Worm (Caenorhabditis elegans) whole organism, early embryonic: ENCODE data around the gene srx-32.

Experiments
- F13C5.2 ChIP-seq: sonication (generic microtip); optimal IDR thresholded peaks from 2 replicates; lab custom pipeline; 2017; ENCODE audit warnings: mild to moderate bottlenecking, missing genetic modification characterization, inconsistent platforms, missing compliant biosample characterization
- ama-1 ChIP-seq: fragments of 150-350 bp; optimal IDR thresholded peaks from 2 replicates; lab custom pipeline; 2014
- ceh-36 ChIP-seq: sonication (generic microtip); optimal IDR thresholded peaks from 2 replicates; lab custom pipeline; 2016; ENCODE audit warnings: missing genetic modification characterization, inconsistent platforms, missing compliant biosample characterization
- ets-7 ChIP-seq: sonication (generic microtip); optimal IDR thresholded peaks from 2 replicates; lab custom pipeline; 2016; ENCODE audit warnings: missing genotype, missing genetic modification characterization, missing compliant biosample characterization
- hmg-4 ChIP-seq: fragments of 200-800 bp; sonication (Bioruptor generic); optimal IDR thresholded peaks from 2 replicates; lab custom pipeline; 2018; ENCODE audit warnings: mild to moderate bottlenecking, missing genetic modification characterization, missing compliant biosample characterization
- tra-4 ChIP-seq: sonication (generic microtip); optimal IDR thresholded peaks from 2 replicates; lab custom pipeline; 2017; ENCODE audit warnings: missing genetic modification characterization, missing compliant biosample characterization

DNA sequence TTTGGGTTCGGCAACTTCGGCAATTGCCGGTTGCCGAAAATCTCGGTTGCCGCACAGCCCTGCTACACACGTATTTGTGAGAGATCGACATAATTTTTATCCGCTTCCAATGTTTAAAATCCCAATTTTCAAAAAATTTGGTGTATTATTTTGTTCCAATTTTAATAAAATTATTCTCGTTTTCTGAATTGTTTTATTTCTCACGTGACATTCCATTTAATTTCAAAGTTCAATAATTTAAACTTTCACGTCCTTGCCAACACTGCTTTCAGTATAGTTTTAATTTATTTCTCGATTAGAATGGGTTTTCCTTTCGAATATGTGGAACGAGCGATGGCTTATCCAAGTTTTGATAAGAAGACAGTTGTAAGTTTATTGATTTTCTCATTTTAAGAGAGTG is 36.0 kb upstream of the srx-32 start, which contains the start of gene K09C6.2:
- TF ChIP-seq ets-7 (tag; lab: Kevin White, UChicago): no peak
- TF ChIP-seq ama-1: no peak
- TF ChIP-seq ceh-36 (tag; lab: Kevin White, UChicago): no peak
- no peak for TF ChIP-seq tra-4
- no peak for TF ChIP-seq F13C5.2 (tag; lab: Kevin White, UChicago)
- TF ChIP-seq hmg-4 (GFP tag; lab: Kevin White, UChicago): no peak
